Fruit fly (Drosophila melanogaster) whole organism, embryonic: ENCODE data around the gene Dpm1.

Experiments used
- Bdp1 ChIP-seq: fragments of 200-800 bp; sonication (Bioruptor generic); optimal IDR thresholded peaks from 3 replicates; lab custom pipeline; 2016; ENCODE audit warnings: missing biosample characterization, missing genetic modification characterization
- CG10462 ChIP-seq: fragments of 200-800 bp; sonication (Bioruptor generic); optimal IDR thresholded peaks from 2 replicates; lab custom pipeline; 2016; ENCODE audit warnings: missing biosample characterization, missing genetic modification characterization
- CG12299 ChIP-seq: fragments of 200-800 bp; sonication (Bioruptor generic); optimal IDR thresholded peaks from 2 replicates; lab custom pipeline; 2018; ENCODE audit warnings: missing biosample characterization, mild to moderate bottlenecking, missing genetic modification characterization
- CG16863 ChIP-seq: fragments of 200-800 bp; sonication (Bioruptor generic); optimal IDR thresholded peaks from 3 replicates; lab custom pipeline; 2016; ENCODE audit warnings: missing biosample characterization, missing genetic modification characterization
- CG17359 ChIP-seq: fragments of 200-800 bp; sonication (Bioruptor generic); optimal IDR thresholded peaks from 3 replicates; lab custom pipeline; 2018; ENCODE audit warnings: missing biosample characterization, mild to moderate bottlenecking, missing genetic modification characterization, moderate library complexity
- CG18599 ChIP-seq: fragments of 200-800 bp; sonication (Bioruptor generic); optimal IDR thresholded peaks from 3 replicates; lab custom pipeline; 2017; ENCODE audit warnings: missing biosample characterization, missing genetic modification characterization, mild to moderate bottlenecking, moderate library complexity, missing genetic modification reagents
- CG2120 ChIP-seq: fragments of 200-800 bp; sonication (Bioruptor generic); optimal IDR thresholded peaks from 3 replicates; lab custom pipeline; 2016; ENCODE audit warnings: missing biosample characterization, missing genetic modification characterization
- CG31224 ChIP-seq: fragments of 200-800 bp; sonication (Bioruptor generic); IDR thresholded peaks from 2 replicates; pipeline ENCODE4 v1.3.6; 2022; ENCODE audit warnings: missing biosample characterization, missing genetic modification characterization
- CG6654 ChIP-seq: fragments of 200-800 bp; sonication (Bioruptor generic); optimal IDR thresholded peaks from 2 replicates; lab custom pipeline; 2017; ENCODE audit warnings: missing biosample characterization, mild to moderate bottlenecking, missing genetic modification characterization
- CG7745 ChIP-seq: fragments of 200-800 bp; sonication (Bioruptor generic); optimal IDR thresholded peaks from 2 replicates; lab custom pipeline; 2018; ENCODE audit warnings: missing biosample characterization, mild to moderate bottlenecking, missing genetic modification characterization, moderate library complexity
- CG7928 ChIP-seq: fragments of 200-800 bp; sonication (Bioruptor generic); optimal IDR thresholded peaks from 2 replicates; lab custom pipeline; 2017; ENCODE audit warnings: missing biosample characterization, mild to moderate bottlenecking, missing genetic modification characterization
- CG8281 ChIP-seq: fragments of 200-800 bp; sonication (Bioruptor generic); optimal IDR thresholded peaks from 2 replicates; lab custom pipeline; 2018; ENCODE audit warnings: missing biosample characterization, mild to moderate bottlenecking, missing genetic modification characterization, moderate library complexity
- CG8478 ChIP-seq: fragments of >200 bp; optimal IDR thresholded peaks from 2 replicates; lab custom pipeline; 2018
- CG9797 ChIP-seq: fragments of 200-800 bp; sonication (Bioruptor generic); optimal IDR thresholded peaks from 3 replicates; lab custom pipeline; 2018; ENCODE audit warnings: missing biosample characterization, mild to moderate bottlenecking, missing genetic modification characterization
- CTCF ChIP-seq: fragments of 200-800 bp; sonication (Bioruptor generic); optimal IDR thresholded peaks from 2 replicates; lab custom pipeline; 2017; ENCODE audit warnings: missing biosample characterization, mild to moderate bottlenecking, missing genetic modification characterization, moderate library complexity
- CoRest ChIP-seq: fragments of 200-800 bp; sonication (Bioruptor generic); optimal IDR thresholded peaks from 3 replicates; lab custom pipeline; 2018; ENCODE audit warnings: missing biosample characterization, mild to moderate bottlenecking, missing genetic modification characterization, moderate library complexity
- D ChIP-seq, 2 experiments: fragments of 200-800 bp in 1 of 2; fragments of >200 bp in 1 of 2; sonication (Bioruptor generic) in 1 of 2; optimal IDR thresholded peaks; 2 replicates in 1 of 2; 3 replicates in 1 of 2; lab custom pipeline; 2017; ENCODE audit warnings: mild to moderate bottlenecking in 1 of 2, missing biosample characterization in 1 of 2, missing genetic modification characterization in 1 of 2, missing genetic modification reagents in 1 of 2
- Drgx ChIP-seq: fragments of 200-800 bp; sonication (Bioruptor generic); IDR thresholded peaks from 2 replicates; pipeline ENCODE4 v1.3.6; 2022; ENCODE audit warnings: missing biosample characterization, missing genetic modification characterization
- Ets65A ChIP-seq: fragments of 200-800 bp; sonication (Bioruptor generic); peaks from one replicate; lab custom pipeline; 2016; ENCODE audit warnings: missing biosample characterization, missing genetic modification characterization
- HLH3B ChIP-seq: fragments of 200-800 bp; sonication (Bioruptor generic); IDR thresholded peaks from 2 replicates; pipeline ENCODE4 v1.3.6; 2022; ENCODE audit warnings: missing biosample characterization, missing genetic modification characterization
- Med ChIP-seq: fragments of 200-800 bp; sonication (Bioruptor generic); peaks from one replicate; lab custom pipeline; 2016; ENCODE audit warnings: missing biosample characterization, missing genetic modification characterization, mild to moderate bottlenecking, inconsistent platforms, moderate library complexity
- NC2β ChIP-seq: fragments of 200-800 bp; sonication (Bioruptor generic); optimal IDR thresholded peaks from 2 replicates; lab custom pipeline; 2016; ENCODE audit warnings: missing biosample characterization, missing genetic modification characterization
- Scr ChIP-seq: fragments of 200-800 bp; sonication (Bioruptor generic); IDR thresholded peaks from 2 replicates; pipeline ENCODE4 v1.3.6; 2022; ENCODE audit warnings: missing biosample characterization, missing genetic modification characterization; ENCODE audit not compliant: partially characterized antibody
- Sry-β ChIP-seq: fragments of 200-800 bp; sonication (Bioruptor generic); optimal IDR thresholded peaks from 2 replicates; lab custom pipeline; 2018; ENCODE audit warnings: missing biosample characterization, mild to moderate bottlenecking, missing genetic modification characterization, moderate library complexity
- Ssrp ChIP-seq: fragments of 200-800 bp; sonication (Bioruptor generic); optimal IDR thresholded peaks from 2 replicates; lab custom pipeline; 2018; ENCODE audit warnings: missing biosample characterization, mild to moderate bottlenecking, missing genetic modification characterization, moderate library complexity
- Tbp ChIP-seq: fragments of >200 bp; optimal IDR thresholded peaks from 2 replicates; lab custom pipeline; 2018; ENCODE audit warnings: missing biosample characterization, missing genetic modification characterization
- Vsx1 ChIP-seq: fragments of 200-800 bp; sonication (Bioruptor generic); optimal IDR thresholded peaks from 2 replicates; lab custom pipeline; 2017; ENCODE audit warnings: missing biosample characterization, mild to moderate bottlenecking, missing genetic modification characterization, missing genetic modification reagents
- cg ChIP-seq: fragments of 200-800 bp; sonication (Bioruptor generic); optimal IDR thresholded peaks from 3 replicates; lab custom pipeline; 2019; ENCODE audit warnings: missing biosample characterization, mild to moderate bottlenecking, missing genetic modification characterization, moderate library complexity
- chm ChIP-seq: fragments of 200-800 bp; sonication (Bioruptor generic); IDR thresholded peaks from 2 replicates; pipeline ENCODE4 v1.3.6; 2022; ENCODE audit warnings: missing biosample characterization, missing genetic modification characterization
- dmrt11E ChIP-seq: fragments of 200-800 bp; sonication (Bioruptor generic); optimal IDR thresholded peaks from 3 replicates; lab custom pipeline; 2018; ENCODE audit warnings: missing biosample characterization, mild to moderate bottlenecking, missing genetic modification characterization, moderate library complexity
- gfzf ChIP-seq: fragments of 200-800 bp; sonication (Bioruptor generic); optimal IDR thresholded peaks from 2 replicates; lab custom pipeline; 2016; ENCODE audit warnings: missing biosample characterization, mild to moderate bottlenecking, missing genetic modification characterization, moderate library complexity
- grau ChIP-seq: fragments of 200-800 bp; optimal IDR thresholded peaks from 3 replicates; lab custom pipeline; 2019; ENCODE audit warnings: missing biosample characterization, mild to moderate bottlenecking, missing genetic modification characterization, moderate library complexity
- gsb-n ChIP-seq: fragments of 200-800 bp; sonication (Bioruptor generic); optimal IDR thresholded peaks from 3 replicates; lab custom pipeline; 2018; ENCODE audit warnings: missing biosample characterization, mild to moderate bottlenecking, missing genetic modification characterization
- hkb ChIP-seq, 2 experiments: fragments of 200-800 bp in 1 of 2; fragments of >200 bp in 1 of 2; sonication (Bioruptor generic) in 1 of 2; IDR thresholded peaks in 1 of 2; optimal IDR thresholded peaks in 1 of 2; 2 replicates each; pipeline versions ENCODE4 v1.3.6 to Lab custom; 2017 to 2022; ENCODE audit warnings: missing biosample characterization in 1 of 2, missing genetic modification characterization in 1 of 2
- insv ChIP-seq, 2 experiments: fragments of 200-800 bp; sonication (Bioruptor generic); optimal IDR thresholded peaks; 3 replicates each; lab custom pipeline; 2016 to 2018; ENCODE audit warnings: missing biosample characterization in 2 of 2, missing genetic modification characterization in 2 of 2
- kni ChIP-seq: fragments of 200-800 bp; sonication (Bioruptor generic); optimal IDR thresholded peaks from 3 replicates; lab custom pipeline; 2017; ENCODE audit warnings: mild to moderate bottlenecking, missing biosample characterization, missing genetic modification reagents, missing genetic modification characterization
- lilli ChIP-seq: fragments of 200-800 bp; sonication (Bioruptor generic); optimal IDR thresholded peaks from 3 replicates; lab custom pipeline; 2016; ENCODE audit warnings: missing biosample characterization, missing genetic modification characterization
- mirr ChIP-seq: fragments of 200-800 bp; sonication (Bioruptor generic); optimal IDR thresholded peaks from 3 replicates; lab custom pipeline; 2018; ENCODE audit warnings: missing biosample characterization, mild to moderate bottlenecking, missing genetic modification characterization
- nerfin-2 ChIP-seq: fragments of 200-800 bp; sonication (Bioruptor generic); IDR thresholded peaks from 2 replicates; pipeline ENCODE4 v1.3.6; 2022; ENCODE audit warnings: missing biosample characterization, missing genetic modification characterization; ENCODE audit not compliant: partially characterized antibody
- oc ChIP-seq: fragments of 200-800 bp; sonication (Bioruptor generic); optimal IDR thresholded peaks from 2 replicates; lab custom pipeline; 2018; ENCODE audit warnings: missing biosample characterization, mild to moderate bottlenecking, missing genetic modification characterization, moderate library complexity
- row ChIP-seq: fragments of 200-800 bp; sonication (Bioruptor generic); IDR thresholded peaks from 3 replicates; pipeline ENCODE4 v1.3.6; 2022; ENCODE audit warnings: missing biosample characterization, missing genetic modification characterization
- sens ChIP-seq: fragments of 200-800 bp; sonication (Bioruptor generic); peaks from one replicate; lab custom pipeline; 2016; ENCODE audit warnings: missing biosample characterization, missing genetic modification characterization
- tgo ChIP-seq: fragments of 200-800 bp; sonication (Bioruptor generic); IDR thresholded peaks from 3 replicates; pipeline ENCODE4 v1.3.6; 2022; ENCODE audit warnings: missing biosample characterization, missing genetic modification characterization
- unpg ChIP-seq: fragments of 200-800 bp; sonication (Bioruptor generic); optimal IDR thresholded peaks from 3 replicates; lab custom pipeline; 2018; ENCODE audit warnings: missing biosample characterization, mild to moderate bottlenecking, missing genetic modification characterization, moderate library complexity
- usp ChIP-seq: fragments of >200 bp; optimal IDR thresholded peaks from 2 replicates; lab custom pipeline; 2017; ENCODE audit warnings: missing biosample characterization, missing genetic modification characterization
- vvl ChIP-seq: fragments of 200-800 bp; sonication (Bioruptor generic); IDR thresholded peaks from 2 replicates; pipeline ENCODE4 v1.3.6; 2022; ENCODE audit warnings: missing biosample characterization, missing genetic modification characterization
- yki ChIP-seq: fragments of >200 bp; optimal IDR thresholded peaks from 3 replicates; lab custom pipeline; 2018
- zen2 ChIP-seq: fragments of 200-800 bp; sonication (Bioruptor generic); IDR thresholded peaks from 3 replicates; pipeline ENCODE4 v1.3.6; 2022; ENCODE audit warnings: missing biosample characterization, missing genetic modification characterization; ENCODE audit not compliant: partially characterized antibody

Dpm1 gene

DNA sequence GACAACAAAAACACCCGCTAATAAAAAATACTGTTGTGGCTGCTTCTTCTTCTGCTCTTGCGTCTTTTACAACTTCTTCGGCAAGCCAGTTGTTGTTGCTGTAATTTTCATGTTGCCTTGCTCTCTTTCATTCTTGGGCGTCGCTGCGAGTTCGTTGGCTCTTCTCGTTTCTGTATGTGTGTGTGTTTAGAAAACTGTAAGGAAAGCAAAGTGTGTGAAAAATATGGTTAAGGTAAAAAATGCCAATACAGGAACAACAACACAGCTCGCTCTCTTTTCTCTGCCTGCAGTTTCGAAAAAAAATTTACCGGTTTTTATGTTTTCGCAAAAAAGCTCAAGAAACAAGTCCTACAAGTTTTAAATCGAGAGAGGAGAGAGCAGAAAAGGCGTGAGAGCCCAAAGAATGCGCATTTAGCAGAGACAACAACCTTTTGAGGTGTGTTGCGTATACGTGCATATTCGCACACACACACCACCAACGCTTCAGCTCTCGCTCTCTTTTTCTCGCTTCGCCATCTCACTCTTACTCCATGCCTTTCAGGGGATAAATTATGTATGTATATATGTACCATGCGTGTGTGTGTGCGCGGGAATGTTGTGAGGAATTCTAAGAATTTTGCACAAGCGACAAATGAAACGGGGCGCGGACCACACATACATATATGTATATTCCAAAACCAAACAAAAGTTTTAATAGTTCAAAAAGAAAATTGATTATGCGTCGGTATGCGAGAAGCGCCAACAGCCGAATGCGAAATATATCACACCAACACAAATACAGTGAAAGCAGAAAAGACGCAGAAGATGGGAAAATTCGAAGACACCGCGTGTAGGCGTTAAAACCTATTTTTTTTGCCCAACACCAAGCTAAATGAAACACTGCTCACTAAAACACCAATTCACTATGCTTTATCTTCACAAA lies 45.7 kb upstream of the Dpm1 start (continued):
- TF ChIP-seq CG16863 (GFP tag; lab: Kevin White, UChicago): no peak
- peak; percentile 55 for TF ChIP-seq Ets65A (GFP tag; lab: Kevin White, UChicago)
- no peak for TF ChIP-seq CG10462 (GFP tag; lab: Kevin White, UChicago)
- TF ChIP-seq CG8281 (tag; lab: Kevin White, UChicago): no peak
- TF ChIP-seq gfzf (GFP tag; lab: Kevin White, UChicago): no peak
- no peak for TF ChIP-seq CG31224
- no peak for TF ChIP-seq dmrt11E (tag; lab: Kevin White, UChicago)
- peak; percentile 94 for TF ChIP-seq CG8478 (lab: Kevin White, UChicago)
- TF ChIP-seq CG18599: no peak
- TF ChIP-seq CoRest (tag; lab: Kevin White, UChicago): no peak
- no peak for TF ChIP-seq HLH3B (GFP tag; lab: Robert Waterston, UW)
- no peak for TF ChIP-seq unpg
- TF ChIP-seq Tbp (GFP tag; lab: Kevin White, UChicago): no peak
- TF ChIP-seq Ssrp (tag; lab: Kevin White, UChicago): peak; percentile 0
- no peak for TF ChIP-seq CG6654 (GFP tag; lab: Kevin White, UChicago)
- TF ChIP-seq insv (GFP tag; optimal IDR thresholded peaks at IDR 0.05; lab: Kevin White, UChicago): no peak
- no peak for TF ChIP-seq CG12299 (tag; lab: Kevin White, UChicago)
- no peak for TF ChIP-seq chm (GFP tag; lab: Robert Waterston, UW)
- TF ChIP-seq CG7928 (GFP tag; lab: Kevin White, UChicago): no peak
- no peak for TF ChIP-seq Sry-β (GFP tag; lab: Kevin White, UChicago)
- no peak for TF ChIP-seq Scr (GFP tag; lab: Robert Waterston, UW)
- TF ChIP-seq usp (GFP tag; lab: Kevin White, UChicago): no peak

DNA sequence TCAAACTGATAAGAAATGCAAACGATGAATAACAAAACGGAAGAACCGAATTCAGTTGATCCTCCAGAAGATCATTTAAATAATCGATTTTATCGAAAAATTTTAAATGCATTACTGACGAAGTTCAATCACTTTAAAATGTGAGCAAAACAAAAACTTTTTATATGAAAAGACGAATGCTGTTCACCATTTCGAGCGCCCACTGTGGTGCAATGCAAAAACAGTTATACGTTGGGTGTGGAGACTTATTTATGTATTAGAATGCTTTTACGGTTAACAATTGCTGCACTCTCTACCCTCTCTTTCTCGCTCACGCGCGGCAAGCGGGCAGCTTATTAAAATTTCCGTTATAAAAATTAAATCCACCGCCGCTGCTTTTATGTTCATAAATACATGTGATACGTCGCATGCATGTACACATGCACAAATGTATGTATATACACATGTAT lies 44.7 kb upstream of the Dpm1 start:
- TF ChIP-seq hkb (optimal IDR thresholded peaks at IDR 0.05; lab: Kevin White, UChicago) (no peak), hkb (GFP tag; IDR thresholded peaks at IDR 0.05; lab: Robert Waterston, UW) (0 out of 2 replicates have a peak, but pooled peaks have one; percentile 10), vvl (GFP tag; lab: Robert Waterston, UW) (peak; percentile 27; the same call in 1 of the 2 replicates), row (GFP tag; lab: Robert Waterston, UW) (0 out of 3 replicates have a peak, but pooled peaks have one; percentile 12), yki (no peak), mirr (no peak), Vsx1 (GFP tag; lab: Kevin White, UChicago) (peak; percentile 37), sens (peak; percentile 46), NC2β (no peak), unpg (no peak), CG2120 (no peak), Drgx (GFP tag; lab: Robert Waterston, UW) (0 out of 2 replicates have a peak, but pooled peaks have one; percentile 34), Med (peak; percentile 81), kni (GFP tag; lab: Kevin White, UChicago) (peak; percentile 36), CG9797 (GFP tag; lab: Kevin White, UChicago) (no peak), oc (tag; lab: Kevin White, UChicago) (peak; percentile 47), nerfin-2 (GFP tag; lab: Robert Waterston, UW) (no peak), gsb-n (peak; percentile 21), zen2 (no peak), CTCF (GFP tag; lab: Kevin White, UChicago) (no peak), cg (peak; percentile 53), D (optimal IDR thresholded peaks at IDR 0.05; lab: Kevin White, UChicago) (no peak), D (GFP tag; optimal IDR thresholded peaks at IDR 0.05; lab: Kevin White, UChicago) (peak; percentile 7), lilli (GFP tag; lab: Kevin White, UChicago) (peak; percentile 6), CG17359 (tag; lab: Kevin White, UChicago) (peak; percentile 22), Bdp1 (GFP tag; lab: Kevin White, UChicago) (no peak), tgo (no peak), grau (tag; lab: Kevin White, UChicago) (peak; percentile 74), CG7745 (tag; lab: Kevin White, UChicago) (no peak)
